Worm (Caenorhabditis elegans) whole organism, L1 larva: ENCODE data around the gene mlt-10.
A peak's percentile ranks its signal among the peaks of the same experiment; 100 is the strongest.

Experiments
- ceh-82 ChIP-seq, 3 experiments: fragments of 150-350 bp in 1 of 3; sonication (generic microtip) in 2 of 3; optimal IDR thresholded peaks; 2 replicates each; lab custom pipeline; 2014 to 2017; ENCODE audit warnings: missing biosample characterization in 3 of 3, missing genetic modification characterization in 3 of 3
- isw-1 ChIP-seq: fragments of 200-800 bp; sonication (Bioruptor generic); IDR thresholded peaks from 2 replicates; pipeline ENCODE4 v1.3.6; 2022; ENCODE audit warnings: missing genetic modification characterization, missing compliant biosample characterization
- lin-15B ChIP-seq: fragments of 150-350 bp; sonication (generic microtip); optimal IDR thresholded peaks from 3 replicates; lab custom pipeline; 2014; ENCODE audit warnings: missing biosample characterization, missing genetic modification characterization
- lsy-2 ChIP-seq, 2 experiments: fragments of 150-350 bp; optimal IDR thresholded peaks; 2 replicates each; lab custom pipeline; 2014; ENCODE audit warnings: missing biosample characterization in 2 of 2, missing genetic modification characterization in 2 of 2
- mdl-1 ChIP-seq, 2 experiments: fragments of 150-350 bp; optimal IDR thresholded peaks; 2 replicates each; lab custom pipeline; 2014 to 2017; ENCODE audit warnings: missing biosample characterization in 2 of 2, missing genetic modification characterization in 2 of 2, inconsistent platforms in 1 of 2
- mep-1 ChIP-seq: fragments of 150-350 bp; optimal IDR thresholded peaks from 2 replicates; lab custom pipeline; 2014; ENCODE audit warnings: missing biosample characterization, missing genetic modification characterization
- nhr-11 ChIP-seq: fragments of 150-350 bp; optimal IDR thresholded peaks from 2 replicates; lab custom pipeline; 2014; ENCODE audit warnings: missing biosample characterization, missing genetic modification characterization
- nhr-19 ChIP-seq: fragments of 200-800 bp; sonication (Bioruptor generic); conservative IDR thresholded peaks from 2 replicates; pipeline ENCODE4 v1.3.6; 2022; ENCODE audit warnings: missing genetic modification characterization, missing compliant biosample characterization
- nhr-237 ChIP-seq: fragments of 150-350 bp; optimal IDR thresholded peaks from 2 replicates; lab custom pipeline; 2014; ENCODE audit warnings: missing biosample characterization, missing genetic modification characterization
- nhr-28 ChIP-seq: fragments of 150-350 bp; optimal IDR thresholded peaks from 2 replicates; lab custom pipeline; 2014; ENCODE audit warnings: missing biosample characterization, missing genetic modification characterization
- nhr-71 ChIP-seq: sonication (generic microtip); optimal IDR thresholded peaks from 2 replicates; lab custom pipeline; 2016; ENCODE audit warnings: mild to moderate bottlenecking, missing genetic modification characterization, moderate library complexity, missing compliant biosample characterization
- nhr-84 ChIP-seq: sonication (generic microtip); optimal IDR thresholded peaks from 2 replicates; lab custom pipeline; 2017; ENCODE audit warnings: missing biosample characterization, missing genetic modification characterization
- nhr-90 ChIP-seq: sonication (generic microtip); optimal IDR thresholded peaks from 2 replicates; lab custom pipeline; 2016; ENCODE audit warnings: mild to moderate bottlenecking, missing genetic modification characterization, missing compliant biosample characterization; ENCODE audit not compliant: poor library complexity
- pax-3 ChIP-seq: fragments of 200-800 bp; sonication (Bioruptor generic); optimal IDR thresholded peaks from 2 replicates; lab custom pipeline; 2018; ENCODE audit warnings: mild to moderate bottlenecking, missing genetic modification characterization, moderate library complexity, missing compliant biosample characterization
- skn-1 ChIP-seq: fragments of 150-350 bp; optimal IDR thresholded peaks from 2 replicates; lab custom pipeline; 2014; ENCODE audit warnings: missing biosample characterization, missing genetic modification characterization
- snu-23 ChIP-seq: sonication (generic microtip); optimal IDR thresholded peaks from 2 replicates; lab custom pipeline; 2016; ENCODE audit warnings: missing genetic modification characterization, missing compliant biosample characterization
- xbp-1 ChIP-seq: sonication (generic microtip); optimal IDR thresholded peaks from 2 replicates; lab custom pipeline; 2016; ENCODE audit warnings: missing genetic modification characterization, missing compliant biosample characterization

The mlt-10 gene

DNA sequence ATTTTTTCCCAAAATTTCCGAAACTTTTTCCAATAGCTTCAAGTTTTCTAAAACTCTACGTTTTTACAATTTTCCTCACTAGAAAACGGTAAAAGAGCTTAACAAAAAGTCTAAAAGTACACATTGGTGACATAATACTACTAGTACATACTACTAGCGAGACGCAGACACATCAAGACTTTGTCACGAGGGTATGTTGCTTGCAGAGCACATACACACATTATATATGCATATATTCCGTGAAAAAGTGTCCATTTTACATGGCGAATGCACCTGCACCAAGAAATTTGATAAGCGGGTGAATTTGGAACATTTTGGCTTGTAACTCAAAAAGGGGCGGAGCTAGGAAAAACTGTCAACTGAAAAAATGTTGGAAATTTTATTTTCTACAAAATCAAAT is 54.8 kb downstream of the mlt-10 start (continued):
- TF ChIP-seq lsy-2 (tag; optimal IDR thresholded peaks at IDR 0.05; lab: Kevin White, UChicago) (peak; percentile 50 to 54), pax-3 (tag; lab: Kevin White, UChicago) (no peak), nhr-237 (tag; lab: Kevin White, UChicago) (no peak), isw-1 (GFP tag; lab: Robert Waterston, UW) (peak; percentile 15; the same call in 1 of the 2 replicates), nhr-71 (peak; percentile 71), nhr-90 (tag; lab: Kevin White, UChicago) (peak; percentile 10), nhr-84 (tag; lab: Kevin White, UChicago) (no peak), nhr-19 (GFP tag; lab: Robert Waterston, UW) (peak; percentile 12; the same call in 1 of the 2 replicates), xbp-1 (tag; lab: Kevin White, UChicago) (peak; percentile 34), mep-1 (tag; lab: Kevin White, UChicago) (peak; percentile 51), lin-15B (tag; lab: Kevin White, UChicago) (no peak), ceh-82 (tag; optimal IDR thresholded peaks at IDR 0.05; lab: Kevin White, UChicago) (peak in 2 of 3 experiments; percentile 4 to 36), mdl-1 (tag; optimal IDR thresholded peaks at IDR 0.05; lab: Kevin White, UChicago) (peak in 1 of 2 experiments; percentile 44), skn-1 (tag; lab: Kevin White, UChicago) (peak; percentile 45), nhr-11 (tag; lab: Kevin White, UChicago) (peak; percentile 6), snu-23 (peak; percentile 34), nhr-28 (tag; lab: Kevin White, UChicago) (no peak)
